Worm (Caenorhabditis elegans): ENCODE measurements around the gene K08D8.12.

DNA sequence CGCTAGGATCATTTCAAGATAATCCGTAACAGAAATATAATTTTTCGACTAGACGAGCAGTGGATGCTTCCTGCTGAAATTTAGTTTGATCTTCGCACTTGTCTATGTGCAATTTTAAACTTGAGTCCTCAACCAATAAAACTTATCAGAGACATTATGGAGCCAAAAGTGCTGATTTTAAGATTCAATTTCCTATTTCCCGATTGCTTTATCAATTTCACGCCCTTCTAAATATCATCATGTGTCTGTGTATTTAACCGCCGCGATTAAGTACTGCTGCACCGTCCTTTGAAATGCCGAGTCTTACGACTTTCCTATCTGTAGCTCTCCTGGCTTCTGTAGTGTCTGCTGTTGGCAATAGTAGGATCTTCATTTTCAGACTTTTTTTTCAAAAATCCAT, 27.8 kb downstream of the K08D8.12 start, which contains the start of gene C32H11.4:
- TF ChIP-seq med-1 (GFP tag; optimal IDR thresholded peaks at IDR 0.05; ENCODE audit: insufficient read depth): no peak
- no peak for TF ChIP-seq tab-1 (GFP tag; IDR thresholded peaks at IDR 0.05)
- no peak for TF ChIP-seq cog-1 (tag; optimal IDR thresholded peaks at IDR 0.05)
- no peak for TF ChIP-seq klf-2 (GFP tag; conservative IDR thresholded peaks at IDR 0.05)
- no peak for TF ChIP-seq flt-1 (GFP tag; IDR thresholded peaks at IDR 0.05)
- no peak for TF ChIP-seq ref-1 (GFP tag; conservative IDR thresholded peaks at IDR 0.05)
- TF ChIP-seq ztf-23 (GFP tag; IDR thresholded peaks at IDR 0.05): no peak
- TF ChIP-seq ztf-29 (GFP tag; IDR thresholded peaks at IDR 0.05): no peak

All from whole organism, midembryonic.